Fruit fly (Drosophila melanogaster): Measurements from ENCODE around the gene Tfb4.

Tfb4 gene

DNA sequence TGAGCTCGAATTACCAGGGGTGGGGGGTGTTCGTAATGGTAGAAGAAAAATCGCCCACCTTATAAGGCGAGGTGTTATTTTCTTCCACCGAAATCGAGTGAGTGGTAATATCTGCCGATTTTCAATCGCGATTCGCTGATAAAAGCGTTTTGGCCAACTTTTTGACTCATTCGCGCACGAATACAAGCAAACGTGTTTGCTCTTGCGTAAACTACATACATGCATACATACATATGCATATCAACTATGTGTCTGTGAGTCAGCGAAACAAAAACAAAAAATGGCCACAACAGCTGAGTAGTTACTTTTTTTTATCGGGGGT lies 6.8 kb upstream of the Tfb4 start:
- TF ChIP-seq fru (GFP tag; optimal IDR thresholded peaks at IDR 0.05) (peak; percentile 20), psq (GFP tag; optimal IDR thresholded peaks at IDR 0.05) (no peak)

DNA sequence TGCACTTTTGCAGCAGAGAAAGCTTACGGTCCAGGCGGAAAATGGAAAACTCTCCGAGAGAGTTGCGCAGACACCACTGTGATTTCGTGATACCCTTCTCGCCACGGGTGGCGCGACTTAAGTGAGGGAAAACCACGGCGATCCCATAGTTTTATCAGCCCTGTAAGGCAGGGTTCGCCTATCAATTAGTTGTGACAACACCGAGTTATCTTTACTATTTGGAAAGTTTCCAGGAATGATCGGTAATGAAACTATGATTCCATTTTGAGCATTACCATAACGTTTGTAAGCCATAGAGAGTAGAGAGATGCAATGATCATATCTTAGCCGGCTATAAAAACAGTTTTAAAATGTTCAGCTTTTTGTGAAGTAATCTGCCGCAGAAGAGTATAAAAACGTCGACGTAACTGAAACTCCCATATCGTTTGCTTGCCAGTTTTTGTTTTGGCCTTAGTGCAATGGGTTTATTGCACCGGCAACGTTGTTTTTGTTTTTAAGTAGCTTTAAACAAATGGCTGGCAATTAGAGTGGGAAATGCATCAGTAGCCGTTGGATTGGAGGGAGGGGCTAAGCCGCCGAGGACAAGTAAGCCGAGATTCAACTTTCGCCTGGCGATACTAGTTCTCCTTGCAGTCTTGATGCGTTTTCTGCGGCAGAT lies 6.2 kb upstream of the Tfb4 start:
- TF ChIP-seq br (GFP tag; optimal IDR thresholded peaks at IDR 0.05) (no peak), dl (GFP tag; optimal IDR thresholded peaks at IDR 0.05; ENCODE audit: insufficient read depth in 1 of 2, partially characterized antibody in 2 of 2) (no peak), fru (GFP tag; optimal IDR thresholded peaks at IDR 0.05) (no peak), Myc (optimal IDR thresholded peaks at IDR 0.05) (no peak), Rel (GFP tag; optimal IDR thresholded peaks at IDR 0.05) (no peak), Rel (tag; optimal IDR thresholded peaks at IDR 0.05) (no peak), GATAd (GFP tag; optimal IDR thresholded peaks at IDR 0.05) (no peak), Mio (GFP tag; optimal IDR thresholded peaks at IDR 0.05) (no peak), brk (GFP tag; optimal IDR thresholded peaks at IDR 0.05) (no peak), Hnf4 (GFP tag; optimal IDR thresholded peaks at IDR 0.05) (no peak), jim (GFP tag; optimal IDR thresholded peaks at IDR 0.05) (no peak), Abd-B (GFP tag; optimal IDR thresholded peaks at IDR 0.05) (no peak), dmrt93B (GFP tag; optimal IDR thresholded peaks at IDR 0.05) (no peak), dsf (GFP tag; optimal IDR thresholded peaks at IDR 0.05; ENCODE audit: borderline replicate concordance) (no peak), lola (GFP tag; optimal IDR thresholded peaks at IDR 0.05) (no peak), ey (GFP tag; optimal IDR thresholded peaks at IDR 0.05) (no peak), CG9705 (GFP tag; optimal IDR thresholded peaks at IDR 0.05) (no peak), Vsx2 (GFP tag; optimal IDR thresholded peaks at IDR 0.05; ENCODE audit: partially characterized antibody) (no peak)

DNA sequence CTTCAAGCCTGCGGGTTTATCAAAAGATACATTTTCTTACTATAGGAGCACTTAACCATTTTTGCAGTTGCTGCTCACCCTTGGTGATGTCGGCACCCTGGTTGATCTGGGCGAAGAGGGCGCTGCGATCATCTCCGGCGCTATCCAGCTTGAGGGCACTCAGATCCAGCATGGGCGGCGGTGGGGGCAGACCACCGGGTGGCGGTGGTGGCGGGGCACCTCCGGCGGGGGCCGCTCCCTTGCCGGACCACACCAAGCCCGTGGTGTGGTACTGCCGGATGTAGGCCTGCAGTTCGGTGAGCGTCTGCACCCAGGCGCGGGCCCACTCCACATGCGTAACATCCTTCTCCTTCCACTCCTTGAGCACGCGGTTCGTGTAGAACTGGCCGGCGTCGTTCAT lies 2.2 kb upstream of the Tfb4 start:
- TF ChIP-seq Dfd (GFP tag; optimal IDR thresholded peaks at IDR 0.05) (peak; percentile 99), usp (GFP tag; optimal IDR thresholded peaks at IDR 0.05) (no peak), jim (GFP tag; optimal IDR thresholded peaks at IDR 0.05) (no peak), GATAd (GFP tag; optimal IDR thresholded peaks at IDR 0.05) (no peak), Rel (GFP tag; optimal IDR thresholded peaks at IDR 0.05) (no peak), Rel (tag; optimal IDR thresholded peaks at IDR 0.05) (no peak), Hnf4 (GFP tag; optimal IDR thresholded peaks at IDR 0.05) (no peak), Abd-B (GFP tag; optimal IDR thresholded peaks at IDR 0.05) (no peak), CG9705 (GFP tag; optimal IDR thresholded peaks at IDR 0.05) (no peak)

DNA sequence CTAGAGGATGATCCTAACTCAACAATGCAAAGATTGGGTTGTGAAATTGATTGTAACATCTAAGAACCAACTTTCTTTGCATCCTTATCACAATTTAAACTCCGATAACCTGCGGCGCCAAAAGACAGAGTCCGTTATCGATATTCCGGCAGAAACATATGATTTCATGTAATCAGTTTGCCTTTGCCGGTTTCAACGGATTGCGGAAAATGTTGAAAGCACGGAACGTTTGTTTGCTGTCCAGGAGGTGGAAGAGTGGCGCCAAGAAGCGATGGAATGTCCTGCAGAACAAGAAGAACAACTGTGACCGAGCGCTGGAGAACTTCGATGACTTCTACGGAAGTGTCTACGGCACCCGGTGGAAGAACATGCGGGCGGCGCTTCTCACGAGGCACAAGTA lies 2.8 kb downstream of the Tfb4 start:
- TF ChIP-seq jim (GFP tag; optimal IDR thresholded peaks at IDR 0.05) = no peak

DNA sequence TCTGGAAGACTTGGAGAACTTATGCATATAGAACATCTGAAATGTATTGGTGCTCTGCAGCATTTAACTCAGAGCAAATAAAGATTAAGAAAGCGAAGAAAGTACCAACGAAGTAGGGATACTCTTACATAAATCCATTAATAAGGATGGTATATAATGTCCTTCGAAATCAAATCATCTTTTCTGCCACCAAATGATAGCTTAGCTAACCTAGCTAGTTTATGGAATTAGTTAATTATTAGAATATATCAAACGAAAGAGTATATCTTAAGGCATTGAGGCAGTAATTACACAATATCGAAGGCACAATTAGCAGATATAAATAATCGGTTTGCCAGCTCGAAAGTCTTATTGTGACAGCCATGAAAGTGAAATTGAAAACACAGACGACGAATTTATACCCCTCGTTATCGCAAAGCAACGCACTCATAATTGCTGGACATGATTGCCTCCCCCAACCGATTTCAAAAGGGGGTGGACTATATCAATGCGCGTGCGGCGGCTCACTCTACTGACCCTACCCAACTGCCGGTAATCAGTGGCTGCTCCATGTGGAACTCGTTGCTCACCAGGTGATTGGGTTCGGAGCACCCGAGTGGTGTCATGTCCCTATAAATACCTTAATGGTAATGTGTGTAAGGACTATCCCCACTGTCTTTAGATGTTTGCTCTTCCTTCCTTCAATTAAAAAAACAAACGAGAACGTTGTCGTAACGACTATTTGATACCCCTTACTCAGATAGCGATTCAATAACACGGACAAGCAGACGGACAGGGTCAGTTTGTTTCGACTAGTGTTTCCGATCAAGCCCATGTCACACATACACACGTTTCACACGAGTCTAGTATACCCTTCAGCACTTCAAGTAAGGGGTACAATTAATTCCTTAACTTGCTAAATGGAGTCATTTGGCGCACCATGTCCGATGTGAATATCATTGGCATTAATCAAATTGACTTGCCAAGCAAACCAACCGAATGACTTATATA lies 5.8 kb downstream of the Tfb4 start:
- no peak for TF ChIP-seq Dfd (GFP tag; optimal IDR thresholded peaks at IDR 0.05)
- TF ChIP-seq Vsx2 (GFP tag; optimal IDR thresholded peaks at IDR 0.05; ENCODE audit: partially characterized antibody) = no peak
- no peak for TF ChIP-seq woc (GFP tag; optimal IDR thresholded peaks at IDR 0.05)
- TF ChIP-seq ey (GFP tag; optimal IDR thresholded peaks at IDR 0.05) = peak; percentile 93
- no peak for TF ChIP-seq dsf (GFP tag; optimal IDR thresholded peaks at IDR 0.05; ENCODE audit: borderline replicate concordance)
- TF ChIP-seq dl (GFP tag; optimal IDR thresholded peaks at IDR 0.05; ENCODE audit: insufficient read depth in 1 of 2, partially characterized antibody in 2 of 2) = no peak
- TF ChIP-seq Jra (GFP tag; optimal IDR thresholded peaks at IDR 0.05) = peak; percentile 64
- TF ChIP-seq OdsH (GFP tag; optimal IDR thresholded peaks at IDR 0.05) = peak; percentile 92
- TF ChIP-seq Myc (optimal IDR thresholded peaks at IDR 0.05) = no peak
- TF ChIP-seq h (GFP tag; optimal IDR thresholded peaks at IDR 0.05) = peak; percentile 96
- no peak for TF ChIP-seq Hr78 (GFP tag; optimal IDR thresholded peaks at IDR 0.05)
- TF ChIP-seq tai (GFP tag; optimal IDR thresholded peaks at IDR 0.05) = no peak
- TF ChIP-seq Sp1 (GFP tag; optimal IDR thresholded peaks at IDR 0.05) = peak; percentile 93
- no peak for TF ChIP-seq CrebA (GFP tag; optimal IDR thresholded peaks at IDR 0.05; ENCODE audit: borderline replicate concordance)
- peak; percentile 55 for TF ChIP-seq Mio (GFP tag; optimal IDR thresholded peaks at IDR 0.05)
- peak; percentile 41 for TF ChIP-seq CG9705 (GFP tag; optimal IDR thresholded peaks at IDR 0.05)
- peak; percentile 83 for TF ChIP-seq dmrt93B (GFP tag; optimal IDR thresholded peaks at IDR 0.05)
- TF ChIP-seq brk (GFP tag; optimal IDR thresholded peaks at IDR 0.05) = no peak
- no peak for TF ChIP-seq lola (GFP tag; optimal IDR thresholded peaks at IDR 0.05)
- TF ChIP-seq usp (GFP tag; optimal IDR thresholded peaks at IDR 0.05) = no peak
- TF ChIP-seq N (GFP tag; optimal IDR thresholded peaks at IDR 0.05) = no peak
- no peak for TF ChIP-seq sage (GFP tag; optimal IDR thresholded peaks at IDR 0.05)
- TF ChIP-seq Rel (GFP tag; optimal IDR thresholded peaks at IDR 0.05) = peak; percentile 47
- TF ChIP-seq Rel (tag; optimal IDR thresholded peaks at IDR 0.05) = peak; percentile 66
- no peak for TF ChIP-seq Dif (GFP tag; optimal IDR thresholded peaks at IDR 0.05; ENCODE audit: partially characterized antibody)
- TF ChIP-seq pan (optimal IDR thresholded peaks at IDR 0.05) = no peak
- peak; percentile 80 to 94 for TF ChIP-seq foxo (GFP tag; optimal IDR thresholded peaks at IDR 0.05)
- TF ChIP-seq jim (GFP tag; optimal IDR thresholded peaks at IDR 0.05) = no peak
- no peak for TF ChIP-seq GATAd (GFP tag; optimal IDR thresholded peaks at IDR 0.05)
- no peak for TF ChIP-seq Abd-B (GFP tag; optimal IDR thresholded peaks at IDR 0.05)
- TF ChIP-seq Hnf4 (GFP tag; optimal IDR thresholded peaks at IDR 0.05) = no peak
- TF ChIP-seq Hr83 (GFP tag; optimal IDR thresholded peaks at IDR 0.05; ENCODE audit: poor library complexity, severe bottlenecking) = no peak
- peak; percentile 91 for TF ChIP-seq fru (GFP tag; optimal IDR thresholded peaks at IDR 0.05)
- peak; percentile 91 for TF ChIP-seq HLH106 (tag; optimal IDR thresholded peaks at IDR 0.05)
